Worm (Caenorhabditis elegans): ENCODE results near the gene odd-1.

ce11 chrIII:7101814-7102477, 6.2 kb upstream of the odd-1 start:
- TF ChIP-seq unc-39 (tag; optimal IDR thresholded peaks at IDR 0.05) (no peak), ceh-16 (tag; optimal IDR thresholded peaks at IDR 0.05) (no peak)

Measured in whole organism, L3 larva.